Worm (Caenorhabditis elegans) whole organism, late embryonic: ENCODE data around the gene dlat-1.

Experiments used
- K09A11.1 ChIP-seq: sonication (generic microtip); optimal IDR thresholded peaks from 2 replicates; lab custom pipeline; 2017; ENCODE audit warnings: antibody characterized with exemption, mild to moderate bottlenecking, missing genetic modification characterization, missing compliant biosample characterization; ENCODE audit not compliant: insufficient read depth
- ama-1 ChIP-seq: fragments of 150-350 bp; optimal IDR thresholded peaks from 2 replicates; lab custom pipeline; 2014
- elt-2 ChIP-seq: sonication (generic microtip); optimal IDR thresholded peaks from 2 replicates; lab custom pipeline; 2016; ENCODE audit warnings: missing genetic modification reagents, missing genetic modification characterization, missing compliant biosample characterization
- hlh-8 ChIP-seq: sonication (generic microtip); optimal IDR thresholded peaks from 2 replicates; lab custom pipeline; 2016; ENCODE audit warnings: missing genotype, missing genetic modification characterization, missing compliant biosample characterization
- nfya-1 ChIP-seq: sonication (generic microtip); optimal IDR thresholded peaks from 2 replicates; lab custom pipeline; 2017; ENCODE audit warnings: missing genetic modification characterization, mild to moderate bottlenecking, missing compliant biosample characterization, antibody characterized with exemption, moderate library complexity
- nhr-11 ChIP-seq: fragments of 150-350 bp; optimal IDR thresholded peaks from 2 replicates; lab custom pipeline; 2014; ENCODE audit warnings: missing biosample characterization, missing genetic modification characterization
- npax-4 ChIP-seq: sonication (generic microtip); optimal IDR thresholded peaks from 2 replicates; lab custom pipeline; 2016; ENCODE audit warnings: missing genetic modification characterization, missing compliant biosample characterization
- pqm-1 ChIP-seq: sonication (generic microtip); optimal IDR thresholded peaks from 2 replicates; lab custom pipeline; 2016; ENCODE audit warnings: missing genetic modification characterization, missing compliant biosample characterization
- sox-4 ChIP-seq: sonication (generic microtip); optimal IDR thresholded peaks from 2 replicates; lab custom pipeline; 2017; ENCODE audit warnings: mild to moderate bottlenecking, missing genetic modification characterization, inconsistent platforms, missing compliant biosample characterization

DNA sequence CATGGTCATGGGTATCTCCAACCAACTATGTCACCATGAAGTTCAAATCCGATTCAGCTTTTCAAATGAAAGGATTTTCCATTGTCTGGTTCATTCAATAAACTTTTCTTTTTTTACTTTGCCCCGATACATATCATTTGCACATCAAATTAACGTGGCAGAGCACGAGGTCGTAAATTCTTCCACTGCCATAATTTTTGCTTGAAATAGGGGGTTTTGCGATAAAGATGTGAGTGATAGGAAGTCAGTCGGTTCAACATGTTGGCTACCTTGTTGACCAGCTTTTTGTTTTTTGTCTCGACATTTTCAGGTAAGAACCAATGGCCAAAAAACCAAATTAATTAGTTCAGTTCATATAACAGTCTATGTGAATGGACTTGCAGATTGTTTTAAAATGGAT lies 29.6 kb upstream of the dlat-1 start, which contains the start of gene clec-54:
- TF ChIP-seq elt-2 (tag; lab: Kevin White, UChicago) = no peak
- TF ChIP-seq pqm-1 = no peak
- no peak for TF ChIP-seq ama-1 (lab: Kevin White, UChicago)
- no peak for TF ChIP-seq K09A11.1 (tag; lab: Kevin White, UChicago)
- no peak for TF ChIP-seq hlh-8 (tag; lab: Kevin White, UChicago)
- no peak for TF ChIP-seq nhr-11 (tag; lab: Kevin White, UChicago)
- no peak for TF ChIP-seq nfya-1 (tag; lab: Kevin White, UChicago)
- no peak for TF ChIP-seq npax-4 (tag; lab: Kevin White, UChicago)
- no peak for TF ChIP-seq sox-4 (tag; lab: Kevin White, UChicago)
